Fruit fly (Drosophila melanogaster) whole organism, embryonic: ENCODE results near the gene APP-BP1.
A peak's percentile ranks its signal among the peaks of the same experiment; 100 is the strongest.

Source experiments
- Blimp-1 ChIP-seq: fragments of 200-800 bp; sonication (Bioruptor generic); optimal IDR thresholded peaks from 3 replicates; lab custom pipeline; 2018; ENCODE audit warnings: missing biosample characterization, missing genetic modification characterization, mild to moderate bottlenecking, moderate library complexity, missing genetic modification reagents
- CG10366 ChIP-seq: fragments of 200-800 bp; sonication (Bioruptor generic); IDR thresholded peaks from 2 replicates; pipeline ENCODE4 v1.3.6; 2022; ENCODE audit warnings: missing biosample characterization, missing genetic modification characterization
- CG10979 ChIP-seq: fragments of 200-800 bp; sonication (Bioruptor generic); optimal IDR thresholded peaks from 2 replicates; lab custom pipeline; 2018; ENCODE audit warnings: missing biosample characterization, mild to moderate bottlenecking, missing genetic modification characterization, moderate library complexity
- CG11456 ChIP-seq: fragments of 200-800 bp; sonication (Bioruptor generic); IDR thresholded peaks from 3 replicates; pipeline ENCODE4 v1.3.6; 2022; ENCODE audit warnings: missing biosample characterization, missing genetic modification characterization
- CG11504 ChIP-seq: fragments of 200-800 bp; sonication (Bioruptor generic); optimal IDR thresholded peaks from 3 replicates; lab custom pipeline; 2019; ENCODE audit warnings: missing biosample characterization, mild to moderate bottlenecking, missing genetic modification characterization, moderate library complexity
- CG11695 ChIP-seq: fragments of 200-800 bp; sonication (Bioruptor generic); IDR thresholded peaks from 3 replicates; pipeline ENCODE4 v1.3.6; 2022; ENCODE audit warnings: missing biosample characterization, missing genetic modification characterization
- CG15269 ChIP-seq: fragments of 200-800 bp; sonication (Bioruptor generic); optimal IDR thresholded peaks from 2 replicates; lab custom pipeline; 2018; ENCODE audit warnings: missing biosample characterization, mild to moderate bottlenecking, missing genetic modification characterization, moderate library complexity
- CG1603 ChIP-seq: fragments of 200-800 bp; sonication (Bioruptor generic); optimal IDR thresholded peaks from 2 replicates; lab custom pipeline; 2019; ENCODE audit warnings: missing biosample characterization, mild to moderate bottlenecking, missing genetic modification characterization, moderate library complexity
- CG16815 ChIP-seq: fragments of 200-800 bp; sonication (Bioruptor generic); optimal IDR thresholded peaks from 3 replicates; lab custom pipeline; 2017; ENCODE audit warnings: missing biosample characterization, mild to moderate bottlenecking, missing genetic modification characterization
- CG17328 ChIP-seq: fragments of 200-800 bp; sonication (Bioruptor generic); IDR thresholded peaks from 2 replicates; pipeline ENCODE4 v1.3.6; 2022; ENCODE audit warnings: missing biosample characterization, missing genetic modification characterization
- CG17361 ChIP-seq: fragments of 200-800 bp; sonication (Bioruptor generic); IDR thresholded peaks from 3 replicates; pipeline ENCODE4 v1.3.6; 2022; ENCODE audit warnings: missing biosample characterization, missing genetic modification characterization
- CG17829 ChIP-seq: fragments of 200-800 bp; optimal IDR thresholded peaks from 2 replicates; lab custom pipeline; 2019; ENCODE audit warnings: missing biosample characterization, mild to moderate bottlenecking, missing genetic modification characterization, moderate library complexity
- CG2202 ChIP-seq: fragments of 200-800 bp; sonication (Bioruptor generic); optimal IDR thresholded peaks from 2 replicates; lab custom pipeline; 2018; ENCODE audit warnings: missing biosample characterization, mild to moderate bottlenecking, missing genetic modification characterization
- CG2678 ChIP-seq: fragments of 200-800 bp; sonication (Bioruptor generic); optimal IDR thresholded peaks from 3 replicates; lab custom pipeline; 2019; ENCODE audit warnings: missing biosample characterization, mild to moderate bottlenecking, missing genetic modification characterization, moderate library complexity
- CG2712 ChIP-seq: fragments of 200-800 bp; optimal IDR thresholded peaks from 3 replicates; lab custom pipeline; 2019; ENCODE audit warnings: missing biosample characterization, mild to moderate bottlenecking, missing genetic modification characterization, moderate library complexity
- CG32767 ChIP-seq: fragments of 200-800 bp; sonication (Bioruptor generic); IDR thresholded peaks from 2 replicates; pipeline ENCODE4 v1.3.6; 2022; ENCODE audit warnings: missing biosample characterization, missing genetic modification characterization
- CG33213 ChIP-seq: fragments of 200-800 bp; sonication (Bioruptor generic); optimal IDR thresholded peaks from 3 replicates; lab custom pipeline; 2016; ENCODE audit warnings: missing biosample characterization, missing genetic modification characterization
- CG34224 ChIP-seq: fragments of 200-800 bp; sonication (Bioruptor generic); IDR thresholded peaks from 3 replicates; pipeline ENCODE4 v1.3.6; 2022; ENCODE audit warnings: missing biosample characterization, missing genetic modification characterization; ENCODE audit not compliant: partially characterized antibody
- CG3847 ChIP-seq: fragments of 200-800 bp; sonication (Bioruptor generic); IDR thresholded peaks from 2 replicates; pipeline ENCODE4 v1.3.6; 2022; ENCODE audit warnings: missing biosample characterization, missing genetic modification characterization
- CG6689 ChIP-seq: fragments of 200-800 bp; sonication (Bioruptor generic); IDR thresholded peaks from 2 replicates; pipeline ENCODE4 v1.3.6; 2022; ENCODE audit warnings: missing biosample characterization, missing genetic modification characterization
- D19A ChIP-seq: fragments of 200-800 bp; optimal IDR thresholded peaks from 3 replicates; lab custom pipeline; 2019; ENCODE audit warnings: missing biosample characterization, mild to moderate bottlenecking, missing genetic modification characterization, moderate library complexity
- Eip74EF ChIP-seq, 2 experiments: fragments of 200-800 bp in 1 of 2; fragments of >200 bp in 1 of 2; sonication (Bioruptor generic) in 1 of 2; optimal IDR thresholded peaks; 2 replicates each; lab custom pipeline; 2017 to 2019; ENCODE audit warnings: missing biosample characterization in 2 of 2, missing genetic modification characterization in 2 of 2, mild to moderate bottlenecking in 1 of 2, moderate library complexity in 1 of 2
- H15 ChIP-seq: fragments of 200-800 bp; sonication (Bioruptor generic); IDR thresholded peaks from 3 replicates; pipeline ENCODE4 v1.3.6; 2022; ENCODE audit warnings: missing biosample characterization, missing genetic modification characterization
- Jarid2 ChIP-seq: fragments of 200-800 bp; sonication (Bioruptor generic); optimal IDR thresholded peaks from 3 replicates; lab custom pipeline; 2017; ENCODE audit warnings: mild to moderate bottlenecking, missing biosample characterization, missing genetic modification reagents, missing genetic modification characterization
- MTF-1 ChIP-seq: fragments of 200-800 bp; sonication (Bioruptor generic); optimal IDR thresholded peaks from 2 replicates; lab custom pipeline; 2018; ENCODE audit warnings: missing biosample characterization, mild to moderate bottlenecking, missing genetic modification characterization, borderline replicate concordance
- Rfx ChIP-seq: fragments of 200-800 bp; sonication (Bioruptor generic); IDR thresholded peaks from 2 replicates; pipeline ENCODE4 v1.3.6; 2022; ENCODE audit warnings: missing biosample characterization, missing genetic modification characterization
- Ssrp ChIP-seq: fragments of 200-800 bp; sonication (Bioruptor generic); optimal IDR thresholded peaks from 2 replicates; lab custom pipeline; 2018; ENCODE audit warnings: missing biosample characterization, mild to moderate bottlenecking, missing genetic modification characterization, moderate library complexity
- amos ChIP-seq: fragments of 200-800 bp; sonication (Bioruptor generic); IDR thresholded peaks from 2 replicates; pipeline ENCODE4 v1.3.6; 2022; ENCODE audit warnings: missing biosample characterization, missing genetic modification characterization; ENCODE audit not compliant: partially characterized antibody
- dmrt11E ChIP-seq: fragments of 200-800 bp; sonication (Bioruptor generic); optimal IDR thresholded peaks from 3 replicates; lab custom pipeline; 2018; ENCODE audit warnings: missing biosample characterization, mild to moderate bottlenecking, missing genetic modification characterization, moderate library complexity
- dmrt99B ChIP-seq: fragments of 200-800 bp; sonication (Bioruptor generic); optimal IDR thresholded peaks from 2 replicates; lab custom pipeline; 2018; ENCODE audit warnings: missing biosample characterization, mild to moderate bottlenecking, missing genetic modification characterization, moderate library complexity
- hbn ChIP-seq: fragments of 200-800 bp; sonication (Bioruptor generic); IDR thresholded peaks from 2 replicates; pipeline ENCODE4 v1.3.6; 2022; ENCODE audit warnings: missing biosample characterization, missing genetic modification characterization; ENCODE audit not compliant: partially characterized antibody
- hkb ChIP-seq, 2 experiments: fragments of 200-800 bp in 1 of 2; fragments of >200 bp in 1 of 2; sonication (Bioruptor generic) in 1 of 2; IDR thresholded peaks in 1 of 2; optimal IDR thresholded peaks in 1 of 2; 2 replicates each; pipeline versions ENCODE4 v1.3.6 to Lab custom; 2017 to 2022; ENCODE audit warnings: missing biosample characterization in 1 of 2, missing genetic modification characterization in 1 of 2
- ind ChIP-seq: fragments of 200-800 bp; sonication (Bioruptor generic); optimal IDR thresholded peaks from 3 replicates; lab custom pipeline; 2016; ENCODE audit warnings: missing biosample characterization, missing genetic modification characterization
- mam ChIP-seq: fragments of 200-800 bp; sonication (Bioruptor generic); optimal IDR thresholded peaks from 3 replicates; lab custom pipeline; 2016; ENCODE audit warnings: missing biosample characterization, missing genetic modification characterization
- pan ChIP-seq, 4 experiments: fragments of >200 bp in 3 of 4; fragments of 200-800 bp in 1 of 4; sonication (Bioruptor generic) in 1 of 4; optimal IDR thresholded peaks in 3 of 4; IDR thresholded peaks in 1 of 4; 2 replicates each; pipeline versions ENCODE4 v1.3.6 to Lab custom; 2017 to 2022; ENCODE audit warnings: missing biosample characterization in 2 of 4, missing genetic modification characterization in 2 of 4, mixed read lengths in 1 of 4
- phol ChIP-seq: fragments of 200-800 bp; sonication (Bioruptor generic); optimal IDR thresholded peaks from 3 replicates; lab custom pipeline; 2018; ENCODE audit warnings: missing biosample characterization, mild to moderate bottlenecking, missing genetic modification characterization, moderate library complexity
- prd ChIP-seq, 3 experiments: fragments of >200 bp in 2 of 3; fragments of 200-800 bp in 1 of 3; sonication (Bioruptor generic) in 1 of 3; optimal IDR thresholded peaks in 2 of 3; IDR thresholded peaks in 1 of 3; 2 replicates in 2 of 3; 3 replicates in 1 of 3; pipeline versions ENCODE4 v1.3.6 to Lab custom; 2017 to 2022; ENCODE audit warnings: missing biosample characterization in 1 of 3, missing genetic modification characterization in 1 of 3
- sc ChIP-seq, 3 experiments: fragments of >200 bp in 2 of 3; fragments of 200-800 bp in 1 of 3; sonication (Bioruptor generic) in 1 of 3; optimal IDR thresholded peaks; 2 replicates in 2 of 3; 3 replicates in 1 of 3; lab custom pipeline; 2017; ENCODE audit warnings: mild to moderate bottlenecking in 1 of 3, missing biosample characterization in 1 of 3, missing genetic modification characterization in 1 of 3, missing genetic modification reagents in 1 of 3
- sqz ChIP-seq: fragments of 200-800 bp; sonication (Bioruptor generic); optimal IDR thresholded peaks from 3 replicates; lab custom pipeline; 2018; ENCODE audit warnings: missing biosample characterization, mild to moderate bottlenecking, missing genetic modification characterization
- stwl ChIP-seq: fragments of 200-800 bp; sonication (Bioruptor generic); optimal IDR thresholded peaks from 3 replicates; lab custom pipeline; 2018; ENCODE audit warnings: missing biosample characterization, mild to moderate bottlenecking, missing genetic modification characterization, moderate library complexity
- tx ChIP-seq: fragments of 200-800 bp; sonication (Bioruptor generic); optimal IDR thresholded peaks from 2 replicates; lab custom pipeline; 2016; ENCODE audit warnings: missing biosample characterization, missing genetic modification characterization
- vfl ChIP-seq: fragments of 200-800 bp; sonication (Bioruptor generic); optimal IDR thresholded peaks from 2 replicates; lab custom pipeline; 2016; ENCODE audit warnings: missing biosample characterization, missing genetic modification characterization
- vnd ChIP-seq: fragments of 200-800 bp; sonication (Bioruptor generic); IDR thresholded peaks from 3 replicates; pipeline ENCODE4 v1.3.6; 2022; ENCODE audit warnings: missing biosample characterization, missing genetic modification characterization; ENCODE audit not compliant: partially characterized antibody
- wek ChIP-seq: fragments of 200-800 bp; sonication (Bioruptor generic); optimal IDR thresholded peaks from 3 replicates; lab custom pipeline; 2018; ENCODE audit warnings: missing biosample characterization, mild to moderate bottlenecking, missing genetic modification characterization, moderate library complexity

The APP-BP1 gene

dm6 chr3L:11148478-11149251 lies 50.5 kb downstream of the APP-BP1 start (continued):
- TF ChIP-seq vnd (GFP tag; lab: Robert Waterston, UW) (no peak), prd (optimal IDR thresholded peaks at IDR 0.05; lab: Kevin White, UChicago) (no peak), prd (GFP tag; IDR thresholded peaks at IDR 0.05; lab: Robert Waterston, UW) (peak; percentile 56; the same call in 2 of the 3 replicates), tx (GFP tag; lab: Kevin White, UChicago) (no peak), phol (peak; percentile 65), CG15269 (tag; lab: Kevin White, UChicago) (peak; percentile 16), CG6689 (GFP tag; lab: Robert Waterston, UW) (peak; percentile 57; the same call in 1 of the 2 replicates), Ssrp (tag; lab: Kevin White, UChicago) (peak; percentile 58), mam (GFP tag; lab: Kevin White, UChicago) (no peak), hbn (GFP tag; lab: Robert Waterston, UW) (no peak), CG2202 (tag; lab: Kevin White, UChicago) (peak; percentile 9), CG34224 (no peak), CG17829 (peak; percentile 51), CG17361 (GFP tag; lab: Robert Waterston, UW) (peak; percentile 58), CG11504 (peak; percentile 74), CG1603 (tag; lab: Kevin White, UChicago) (peak; percentile 39), CG10366 (GFP tag; lab: Robert Waterston, UW) (peak; percentile 26; the same call in 1 of the 2 replicates), CG11695 (GFP tag; lab: Robert Waterston, UW) (peak; percentile 57; the same call in 2 of the 3 replicates), sc (optimal IDR thresholded peaks at IDR 0.05; lab: Kevin White, UChicago) (no peak), sc (GFP tag; optimal IDR thresholded peaks at IDR 0.05; lab: Kevin White, UChicago) (peak; percentile 41), sqz (GFP tag; lab: Kevin White, UChicago) (no peak), Rfx (GFP tag; lab: Robert Waterston, UW) (no peak), CG2678 (tag; lab: Kevin White, UChicago) (peak; percentile 65), CG16815 (peak; percentile 8), CG33213 (GFP tag; lab: Kevin White, UChicago) (no peak), dmrt11E (peak; percentile 24), CG10979 (peak; percentile 81), stwl (tag; lab: Kevin White, UChicago) (no peak), CG32767 (peak; percentile 39; the same call in 1 of the 2 replicates), CG2712 (tag; lab: Kevin White, UChicago) (peak; percentile 70), Jarid2 (GFP tag; lab: Kevin White, UChicago) (no peak), ind (GFP tag; lab: Kevin White, UChicago) (peak; percentile 49), hkb (optimal IDR thresholded peaks at IDR 0.05; lab: Kevin White, UChicago) (no peak), hkb (GFP tag; IDR thresholded peaks at IDR 0.05; lab: Robert Waterston, UW) (peak; percentile 57), CG17328 (GFP tag; lab: Robert Waterston, UW) (peak; percentile 27; the same call in 1 of the 2 replicates), vfl (GFP tag; lab: Kevin White, UChicago) (no peak), CG3847 (GFP tag; lab: Robert Waterston, UW) (0 out of 2 replicates have a peak, but pooled peaks have one; percentile 14), wek (GFP tag; lab: Kevin White, UChicago) (no peak), Eip74EF (GFP tag; optimal IDR thresholded peaks at IDR 0.05; lab: Kevin White, UChicago) (peak in 1 of 2 experiments; percentile 43), MTF-1 (GFP tag; lab: Kevin White, UChicago) (peak; percentile 2), pan (optimal IDR thresholded peaks at IDR 0.05; lab: Kevin White, UChicago) (no peak), pan (GFP tag; optimal IDR thresholded peaks at IDR 0.05 in 1 of 2, IDR thresholded peaks at IDR 0.05 in 1 of 2) (peak in 1 of 2 experiments; percentile 52), D19A (tag; lab: Kevin White, UChicago) (peak; percentile 58), amos (GFP tag; lab: Robert Waterston, UW) (no peak), Blimp-1 (GFP tag; lab: Kevin White, UChicago) (peak; percentile 81), dmrt99B (tag; lab: Kevin White, UChicago) (peak; percentile 59), H15 (GFP tag; lab: Robert Waterston, UW) (no peak), CG11456 (GFP tag; lab: Robert Waterston, UW) (no peak)
